Worm (Caenorhabditis elegans) whole organism, young adult: ENCODE data around the gene C01G10.9.

ENCODE experiments used
- K11D2.4 ChIP-seq: fragments of 200-800 bp; sonication (Bioruptor generic); IDR thresholded peaks from 2 replicates; pipeline ENCODE4 v1.3.6; 2022; ENCODE audit warnings: missing genetic modification reagents, missing genetic modification characterization, missing compliant biosample characterization
- T07F8.4 ChIP-seq: sonication (generic microtip); optimal IDR thresholded peaks from 2 replicates; lab custom pipeline; 2016; ENCODE audit warnings: mild to moderate bottlenecking, missing genetic modification characterization, moderate library complexity, missing compliant biosample characterization
- ama-1 ChIP-seq, 3 experiments: fragments of 150-350 bp in 1 of 3; sonication (generic microtip) in 2 of 3; optimal IDR thresholded peaks; 2 replicates each; lab custom pipeline; 2014 to 2018; ENCODE audit warnings: missing biosample characterization in 2 of 3, missing genetic modification characterization in 2 of 3, missing genetic modification reagents in 2 of 3
- cebp-2 ChIP-seq: fragments of 200-800 bp; sonication (Bioruptor generic); IDR thresholded peaks from 2 replicates; pipeline ENCODE4 v1.3.6; 2022; ENCODE audit warnings: missing genetic modification characterization, missing compliant biosample characterization
- ceh-100 ChIP-seq: fragments of 200-800 bp; sonication (Bioruptor generic); IDR thresholded peaks from 2 replicates; pipeline ENCODE4 v1.3.6; 2022; ENCODE audit warnings: missing genetic modification reagents, missing genetic modification characterization, missing compliant biosample characterization
- dpl-1 ChIP-seq: fragments of 150-350 bp; optimal IDR thresholded peaks from 2 replicates; lab custom pipeline; 2014; ENCODE audit warnings: missing biosample characterization, missing genetic modification reagents, missing genetic modification characterization
- efl-1 ChIP-seq: fragments of 150-350 bp; optimal IDR thresholded peaks from 2 replicates; lab custom pipeline; 2014; ENCODE audit warnings: missing biosample characterization, missing genetic modification reagents, missing genetic modification characterization
- ets-4 ChIP-seq: fragments of 200-800 bp; sonication (Bioruptor generic); optimal IDR thresholded peaks from 2 replicates; lab custom pipeline; 2018; ENCODE audit warnings: mild to moderate bottlenecking, missing genetic modification characterization, missing compliant biosample characterization
- him-1 ChIP-seq: sonication (generic microtip); optimal IDR thresholded peaks from 2 replicates; lab custom pipeline; 2016; ENCODE audit warnings: missing genotype, missing genetic modification reagents, missing genetic modification characterization, missing compliant biosample characterization
- lsy-27 ChIP-seq: sonication (generic microtip); optimal IDR thresholded peaks from 2 replicates; lab custom pipeline; 2017; ENCODE audit warnings: missing genetic modification characterization, mild to moderate bottlenecking, missing compliant biosample characterization, antibody characterized with exemption, missing genotype, borderline replicate concordance; ENCODE audit not compliant: insufficient read depth
- mes-4 ChIP-seq: sonication (generic microtip); optimal IDR thresholded peaks from 2 replicates; lab custom pipeline; 2016; ENCODE audit warnings: missing genotype, missing genetic modification characterization, missing compliant biosample characterization
- nfya-1 ChIP-seq: sonication (generic microtip); optimal IDR thresholded peaks from 2 replicates; lab custom pipeline; 2017; ENCODE audit warnings: antibody characterized with exemption, missing compliant biosample characterization, missing genetic modification characterization, borderline replicate concordance; ENCODE audit not compliant: insufficient read depth
- somi-1 ChIP-seq: fragments of 200-800 bp; sonication (Bioruptor generic); optimal IDR thresholded peaks from 2 replicates; lab custom pipeline; 2018; ENCODE audit warnings: mild to moderate bottlenecking, missing genetic modification characterization, missing compliant biosample characterization

ce11 chrV:15082291-15082690 is at the start of gene C01G10.9, which contains the start of gene C01G10.10:
- TF ChIP-seq cebp-2 (GFP tag; lab: Robert Waterston, UW) = no peak
- TF ChIP-seq dpl-1 (GFP tag; lab: Kevin White, UChicago) = no peak
- TF ChIP-seq nfya-1 (tag; lab: Kevin White, UChicago) = no peak
- TF ChIP-seq efl-1 (GFP tag; lab: Kevin White, UChicago) = no peak
- no peak for TF ChIP-seq K11D2.4
- no peak for TF ChIP-seq T07F8.4
- TF ChIP-seq lsy-27 = no peak
- peak; percentile 28 for TF ChIP-seq him-1 (tag; lab: Kevin White, UChicago)
- TF ChIP-seq mes-4 = no peak
- TF ChIP-seq ama-1 (optimal IDR thresholded peaks at IDR 0.05; lab: Kevin White, UChicago) = no peak
- no peak for TF ChIP-seq ama-1 (GFP tag; optimal IDR thresholded peaks at IDR 0.05; lab: Kevin White, UChicago)
- TF ChIP-seq ceh-100 (GFP tag; lab: Robert Waterston, UW) = peak; percentile 43; the same call in 1 of the 2 replicates
- TF ChIP-seq ets-4 (GFP tag; lab: Kevin White, UChicago) = no peak
- no peak for TF ChIP-seq somi-1
